Fruit fly (Drosophila melanogaster): Measurements from ENCODE around the gene CG8312.

DNA sequence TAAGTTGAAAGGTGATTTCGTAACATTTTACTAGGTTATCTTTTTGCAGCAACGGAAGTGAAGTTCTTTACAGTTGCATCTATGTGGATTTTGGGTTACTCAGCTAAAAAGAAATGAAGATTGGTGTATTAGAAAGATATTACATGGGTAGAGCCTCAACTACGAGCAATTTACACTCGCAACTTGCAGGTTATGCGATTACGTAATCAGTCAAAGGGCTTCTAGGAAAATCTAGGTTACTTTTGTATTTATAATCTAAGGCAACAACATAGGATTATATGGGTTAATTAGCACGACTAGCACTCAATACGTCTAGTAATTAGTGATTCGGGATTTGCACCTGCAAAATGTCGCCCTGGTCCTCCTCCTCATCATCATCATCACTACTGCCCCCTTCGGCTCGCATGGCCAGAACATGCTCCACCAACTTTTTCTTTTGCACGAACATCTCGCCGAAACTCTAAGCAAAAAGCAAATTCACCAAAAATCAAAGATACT, 83.1 kb downstream of the CG8312 start, which contains the start of gene Dhc1:
- TF ChIP-seq CG34367 (tag; optimal IDR thresholded peaks at IDR 0.05), result no peak
- no peak for TF ChIP-seq fd96Ca (GFP tag; IDR thresholded peaks at IDR 0.05)
- TF ChIP-seq CG4496 (GFP tag; IDR thresholded peaks at IDR 0.05), result no peak

Data from whole organism, pupa.